Worm (Caenorhabditis elegans): ENCODE results near the gene F46H5.7.

- TF ChIP-seq nhr-10 (tag; optimal IDR thresholded peaks at IDR 0.05), result no peak
- TF ChIP-seq unc-39 (tag; optimal IDR thresholded peaks at IDR 0.05), result no peak
- peak; percentile 35 for TF ChIP-seq sma-9 (GFP tag; optimal IDR thresholded peaks at IDR 0.05)
- TF ChIP-seq sma-9 (tag; optimal IDR thresholded peaks at IDR 0.05), result no peak
- TF ChIP-seq ZK546.5 (tag; optimal IDR thresholded peaks at IDR 0.05), result no peak
- no peak for TF ChIP-seq nhr-237 (tag; optimal IDR thresholded peaks at IDR 0.05)
- no peak for TF ChIP-seq mab-5 (tag; optimal IDR thresholded peaks at IDR 0.05)
- TF ChIP-seq ceh-82 (tag; optimal IDR thresholded peaks at IDR 0.05), result no peak
- TF ChIP-seq ama-1 (optimal IDR thresholded peaks at IDR 0.05), result no peak
- TF ChIP-seq alr-1 (tag; optimal IDR thresholded peaks at IDR 0.05), result no peak
- TF ChIP-seq elt-3 (tag; optimal IDR thresholded peaks at IDR 0.05), result no peak
- TF ChIP-seq nhr-11 (tag; optimal IDR thresholded peaks at IDR 0.05), result no peak
- TF ChIP-seq unc-62 (GFP tag; optimal IDR thresholded peaks at IDR 0.05), result no peak
- no peak for TF ChIP-seq egl-27 (tag; optimal IDR thresholded peaks at IDR 0.05)
Observed at ce11 chrX:7210467-7211107, 32.2 kb downstream of the F46H5.7 start.

All from whole organism, L2 larva.